Fruit fly (Drosophila melanogaster) whole organism, embryonic: Measurements from ENCODE around the gene SoxN.

ENCODE experiments used
- CG18011 ChIP-seq: fragments of 200-800 bp; sonication (Bioruptor generic); optimal IDR thresholded peaks from 2 replicates; lab custom pipeline; 2017; ENCODE audit warnings: missing biosample characterization, missing genetic modification characterization, mild to moderate bottlenecking, moderate library complexity, missing genotype
- CG18599 ChIP-seq: fragments of 200-800 bp; sonication (Bioruptor generic); optimal IDR thresholded peaks from 3 replicates; lab custom pipeline; 2017; ENCODE audit warnings: missing biosample characterization, missing genetic modification characterization, mild to moderate bottlenecking, moderate library complexity, missing genetic modification reagents
- CG2202 ChIP-seq: fragments of 200-800 bp; sonication (Bioruptor generic); optimal IDR thresholded peaks from 2 replicates; lab custom pipeline; 2018; ENCODE audit warnings: missing biosample characterization, mild to moderate bottlenecking, missing genetic modification characterization
- CG4707 ChIP-seq: fragments of 200-800 bp; sonication (Bioruptor generic); optimal IDR thresholded peaks from 2 replicates; lab custom pipeline; 2018; ENCODE audit warnings: missing biosample characterization, mild to moderate bottlenecking, missing genetic modification characterization, moderate library complexity
- CG7271 ChIP-seq: fragments of 200-800 bp; sonication (Bioruptor generic); optimal IDR thresholded peaks from 2 replicates; lab custom pipeline; 2018; ENCODE audit warnings: missing biosample characterization, mild to moderate bottlenecking, missing genetic modification characterization, moderate library complexity
- Dll ChIP-seq: fragments of 200-800 bp; sonication (Bioruptor generic); IDR thresholded peaks from 4 replicates; pipeline ENCODE4 v1.3.6; 2022; ENCODE audit warnings: missing biosample characterization, missing genetic modification characterization; ENCODE audit not compliant: partially characterized antibody
- E2f1 ChIP-seq: fragments of 200-800 bp; sonication (Bioruptor generic); IDR thresholded peaks from 2 replicates; pipeline ENCODE4 v1.3.6; 2022; ENCODE audit warnings: missing biosample characterization, missing genetic modification characterization
- MESR4 ChIP-seq: fragments of 200-800 bp; sonication (Bioruptor generic); optimal IDR thresholded peaks from 2 replicates; lab custom pipeline; 2018; ENCODE audit warnings: missing biosample characterization, mild to moderate bottlenecking, missing genetic modification characterization, moderate library complexity
- jing ChIP-seq: fragments of 200-800 bp; sonication (Bioruptor generic); optimal IDR thresholded peaks from 2 replicates; lab custom pipeline; 2018; ENCODE audit warnings: missing biosample characterization, mild to moderate bottlenecking, missing genetic modification characterization
- peb ChIP-seq: fragments of 200-800 bp; sonication (Bioruptor generic); IDR thresholded peaks from 2 replicates; pipeline ENCODE4 v1.3.6; 2022; ENCODE audit warnings: missing biosample characterization, missing genetic modification characterization

dm6 chr2L:8851061-8851460 is 25.6 kb downstream of the SoxN start:
- TF ChIP-seq peb (GFP tag; lab: Robert Waterston, UW) (no peak), CG7271 (tag; lab: Kevin White, UChicago) (no peak), jing (GFP tag; lab: Kevin White, UChicago) (no peak), Dll (no peak), CG18011 (no peak), CG18599 (GFP tag; lab: Kevin White, UChicago) (no peak), E2f1 (GFP tag; lab: Robert Waterston, UW) (no peak), CG4707 (GFP tag; lab: Kevin White, UChicago) (no peak), CG2202 (tag; lab: Kevin White, UChicago) (no peak), MESR4 (GFP tag; lab: Kevin White, UChicago) (no peak)
